Worm (Caenorhabditis elegans) whole organism, early embryonic: ENCODE data around the gene col-84.

ENCODE experiments used
- F13C5.2 ChIP-seq: sonication (generic microtip); optimal IDR thresholded peaks from 2 replicates; lab custom pipeline; 2017; ENCODE audit warnings: mild to moderate bottlenecking, missing genetic modification characterization, inconsistent platforms, missing compliant biosample characterization
- aly-1 ChIP-seq: sonication (generic microtip); optimal IDR thresholded peaks from 2 replicates; lab custom pipeline; 2016; ENCODE audit warnings: missing genetic modification characterization, missing compliant biosample characterization
- ama-1 ChIP-seq: fragments of 150-350 bp; optimal IDR thresholded peaks from 2 replicates; lab custom pipeline; 2014
- ceh-36 ChIP-seq: sonication (generic microtip); optimal IDR thresholded peaks from 2 replicates; lab custom pipeline; 2016; ENCODE audit warnings: missing genetic modification characterization, inconsistent platforms, missing compliant biosample characterization
- flt-1 ChIP-seq: fragments of 200-800 bp; sonication (Bioruptor generic); IDR thresholded peaks from 2 replicates; pipeline ENCODE4 v1.3.6; 2022; ENCODE audit warnings: missing genetic modification characterization, missing compliant biosample characterization
- hmbx-1 ChIP-seq: sonication (generic microtip); optimal IDR thresholded peaks from 2 replicates; lab custom pipeline; 2016; ENCODE audit warnings: mild to moderate bottlenecking, missing genetic modification characterization, missing compliant biosample characterization
- tbx-11 ChIP-seq: fragments of 200-800 bp; sonication (Bioruptor generic); IDR thresholded peaks from 2 replicates; pipeline ENCODE4 v1.3.6; 2022; ENCODE audit warnings: missing genetic modification characterization, missing compliant biosample characterization
- tra-4 ChIP-seq: sonication (generic microtip); optimal IDR thresholded peaks from 2 replicates; lab custom pipeline; 2017; ENCODE audit warnings: missing genetic modification characterization, missing compliant biosample characterization

ce11 chrII:11860623-11861079 lies 7.7 kb upstream of the col-84 start, which contains the start of gene K12D12.5:
- no peak for TF ChIP-seq ama-1
- TF ChIP-seq F13C5.2 (tag; lab: Kevin White, UChicago): no peak
- TF ChIP-seq flt-1 (GFP tag; lab: Robert Waterston, UW): no peak
- no peak for TF ChIP-seq ceh-36 (tag; lab: Kevin White, UChicago)
- no peak for TF ChIP-seq tbx-11 (GFP tag; lab: Robert Waterston, UW)
- TF ChIP-seq aly-1 (tag; lab: Kevin White, UChicago): no peak
- no peak for TF ChIP-seq tra-4 (tag; lab: Kevin White, UChicago)
- TF ChIP-seq hmbx-1 (tag; lab: Kevin White, UChicago): no peak
